Fruit fly (Drosophila melanogaster) whole organism, larva: ENCODE results near the gene phu.

ENCODE experiments used
- noc ChIP-seq: fragments of 200-800 bp; sonication (Bioruptor generic); optimal IDR thresholded peaks from 3 replicates; lab custom pipeline; 2019; ENCODE audit warnings: missing biosample characterization, mild to moderate bottlenecking, missing genetic modification characterization, moderate library complexity

Gene phu

DNA sequence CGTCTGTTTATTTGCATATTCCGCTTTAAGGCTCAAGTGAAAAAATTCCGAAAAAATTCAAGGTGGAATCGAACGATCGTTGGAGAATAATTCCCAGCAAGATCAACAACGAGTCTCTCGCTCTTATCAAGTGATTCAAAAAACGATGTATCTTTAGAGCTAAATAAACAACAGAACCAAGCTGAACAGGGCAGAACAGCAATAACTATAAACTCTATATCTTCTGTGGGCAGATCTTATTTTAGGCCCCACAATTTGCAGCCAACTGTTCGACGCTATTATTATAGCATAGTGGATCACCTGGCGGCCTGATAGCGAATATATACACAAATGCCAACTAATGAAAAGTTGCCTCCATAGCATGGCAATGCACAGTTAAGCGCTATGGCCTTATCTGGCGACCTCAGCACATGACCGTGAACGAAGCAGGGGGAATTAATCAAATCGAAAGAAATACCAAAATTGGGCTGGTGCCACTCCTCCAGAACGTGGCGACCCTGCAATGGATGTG is 34.8 kb downstream of the phu start:
- TF ChIP-seq noc (tag; lab: Kevin White, UChicago) = no peak

DNA sequence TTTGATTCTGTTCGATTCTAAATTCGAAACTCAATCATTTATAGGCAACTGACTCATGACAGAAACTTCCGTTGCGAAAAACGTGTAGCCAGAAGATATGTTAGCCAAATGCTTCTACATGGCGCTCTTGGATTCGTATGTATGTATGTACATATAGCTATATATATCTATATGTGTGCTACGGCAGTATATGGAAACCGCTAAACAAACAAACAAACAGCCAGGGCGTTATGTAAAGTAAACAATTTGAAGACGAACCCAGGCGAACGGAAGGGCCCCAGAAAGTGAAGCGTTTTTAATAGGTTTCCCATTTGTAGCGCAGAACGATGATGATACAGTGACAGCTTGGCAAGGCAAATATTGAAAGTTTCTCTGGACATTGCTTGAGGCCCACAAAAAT is 35.3 kb downstream of the phu start:
- no peak for TF ChIP-seq noc (tag; lab: Kevin White, UChicago)

DNA sequence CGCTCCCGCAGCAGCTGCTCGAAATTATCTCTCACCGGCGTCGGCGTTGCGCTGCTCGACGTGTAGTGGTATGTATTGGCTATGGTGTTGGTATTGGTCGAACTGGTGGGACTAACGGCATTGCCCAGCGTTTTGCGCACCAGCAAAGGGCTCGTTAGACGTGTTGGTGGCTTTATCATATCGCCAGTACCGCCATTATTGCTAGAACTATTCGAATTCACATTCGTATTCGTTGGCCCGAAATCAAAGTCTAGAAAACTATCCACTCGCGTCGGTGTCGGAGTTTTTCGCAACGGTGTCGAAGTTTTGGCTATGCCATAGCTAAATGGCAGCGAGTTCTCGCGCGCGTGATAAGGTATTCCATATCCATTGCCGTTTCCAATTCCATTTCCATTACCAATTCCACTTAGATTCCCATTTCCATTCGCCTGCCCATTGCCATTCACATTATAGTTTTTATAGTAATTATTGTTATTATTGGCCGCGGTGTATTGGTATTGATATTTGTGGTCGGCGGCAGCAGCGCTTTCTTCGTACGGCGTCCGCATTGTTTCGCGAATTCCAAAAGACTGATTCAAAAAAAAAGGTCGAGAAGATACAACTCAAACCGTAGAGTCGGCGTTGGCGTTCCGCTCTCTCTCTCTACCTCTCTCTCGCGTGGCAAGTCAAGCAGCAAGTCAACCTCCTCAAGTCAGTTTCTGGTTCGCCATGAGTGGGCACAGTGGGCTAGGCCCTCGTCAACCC is 38.0 kb downstream of the phu start, which contains the start of gene by:
Gene by (minus strand): TSS at position 575 of the 744 bp plus-strand sequence.
- TF ChIP-seq noc (tag; lab: Kevin White, UChicago) = no peak

DNA sequence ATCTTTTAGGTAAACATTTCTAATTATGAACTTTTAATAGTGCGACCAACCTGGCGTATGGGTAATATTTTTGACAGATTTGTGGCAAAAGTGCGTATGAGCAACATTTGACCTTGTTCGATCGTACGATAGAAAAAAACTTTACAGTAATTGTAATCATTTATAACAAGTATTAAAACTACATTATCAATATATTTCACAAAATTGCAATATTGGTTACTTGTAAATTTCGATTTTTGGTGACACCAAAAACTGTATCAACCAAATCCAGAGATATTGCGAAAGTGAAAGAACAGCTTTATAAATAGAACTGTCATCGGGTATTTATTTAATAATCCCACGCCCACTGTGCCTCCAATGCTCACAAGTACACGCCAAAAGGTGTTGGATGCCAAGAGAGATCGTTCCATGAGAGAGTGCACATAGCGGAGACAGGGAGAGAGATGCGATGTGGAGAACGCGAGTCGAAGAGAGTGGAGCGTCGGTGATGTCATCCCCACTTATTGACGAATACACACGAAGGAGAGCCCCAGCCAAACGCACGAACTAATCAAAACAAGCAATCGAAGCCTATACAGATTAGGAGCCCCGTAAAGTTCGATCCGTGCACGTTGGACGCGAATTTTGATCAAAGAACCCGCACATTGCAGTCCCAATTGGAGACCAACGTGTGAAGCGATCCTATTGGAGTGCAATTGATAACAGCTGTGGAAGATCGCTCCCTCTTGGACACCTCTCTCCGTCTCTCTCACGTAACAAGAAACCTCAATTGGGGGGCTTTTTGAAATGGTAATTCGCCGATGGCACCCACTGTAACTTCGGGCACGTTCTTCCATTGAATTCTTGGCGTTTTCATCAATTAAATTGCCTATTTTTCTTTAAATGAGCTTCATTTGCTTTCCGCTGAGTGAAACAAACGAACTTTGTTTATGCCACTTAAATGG is 38.9 kb downstream of the phu start:
- peak; percentile 98 for TF ChIP-seq noc (tag; lab: Kevin White, UChicago)

DNA sequence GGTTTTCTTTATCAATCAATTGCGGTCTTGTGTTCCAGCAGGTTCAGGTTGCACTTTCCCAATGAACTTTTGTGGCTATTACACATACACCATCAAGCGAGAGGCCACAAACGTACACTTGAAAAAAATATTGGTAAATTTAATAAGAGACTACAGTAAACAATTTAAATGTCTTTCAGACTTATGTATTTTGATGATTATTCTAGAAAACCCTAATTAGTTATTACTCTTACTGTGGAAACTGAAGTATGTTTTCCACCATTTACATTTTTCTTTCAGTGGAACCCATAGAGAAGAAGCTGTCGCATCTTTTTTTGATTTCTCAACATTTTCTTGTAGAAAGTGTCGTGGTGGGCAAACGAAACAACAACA is 39.5 kb downstream of the phu start:
- TF ChIP-seq noc (tag; lab: Kevin White, UChicago) = peak; percentile 79

DNA sequence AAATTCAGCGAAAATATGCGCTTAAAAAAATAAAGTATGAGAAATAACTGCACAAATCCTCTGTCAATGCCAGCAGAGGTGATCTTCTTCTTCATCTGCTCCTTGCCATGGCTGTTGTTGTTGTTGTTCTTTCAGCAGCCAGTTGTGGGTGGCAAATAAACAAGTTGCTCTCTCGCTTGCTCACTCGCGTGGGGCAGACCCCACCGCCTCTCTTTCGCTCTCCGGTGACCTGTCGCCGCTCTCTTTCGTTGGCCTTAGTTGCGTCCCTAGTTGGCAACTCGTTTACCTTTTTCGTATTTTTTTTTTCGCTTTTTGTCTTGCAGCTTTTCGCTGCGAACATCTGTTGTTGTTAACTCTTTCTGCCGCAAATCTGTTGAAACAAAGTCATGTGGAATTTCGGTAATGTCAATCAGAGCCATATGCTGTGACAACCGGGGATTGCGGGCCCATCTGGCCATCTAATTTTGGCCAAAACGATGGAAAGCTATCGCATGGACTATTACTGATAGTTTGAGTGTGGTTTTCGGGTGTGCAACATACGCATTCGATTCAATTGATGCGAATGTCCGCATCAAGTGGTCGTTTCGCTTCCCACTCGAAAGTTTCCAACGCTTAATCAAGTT is 40.1 kb downstream of the phu start:
- TF ChIP-seq noc (tag; lab: Kevin White, UChicago) = no peak

DNA sequence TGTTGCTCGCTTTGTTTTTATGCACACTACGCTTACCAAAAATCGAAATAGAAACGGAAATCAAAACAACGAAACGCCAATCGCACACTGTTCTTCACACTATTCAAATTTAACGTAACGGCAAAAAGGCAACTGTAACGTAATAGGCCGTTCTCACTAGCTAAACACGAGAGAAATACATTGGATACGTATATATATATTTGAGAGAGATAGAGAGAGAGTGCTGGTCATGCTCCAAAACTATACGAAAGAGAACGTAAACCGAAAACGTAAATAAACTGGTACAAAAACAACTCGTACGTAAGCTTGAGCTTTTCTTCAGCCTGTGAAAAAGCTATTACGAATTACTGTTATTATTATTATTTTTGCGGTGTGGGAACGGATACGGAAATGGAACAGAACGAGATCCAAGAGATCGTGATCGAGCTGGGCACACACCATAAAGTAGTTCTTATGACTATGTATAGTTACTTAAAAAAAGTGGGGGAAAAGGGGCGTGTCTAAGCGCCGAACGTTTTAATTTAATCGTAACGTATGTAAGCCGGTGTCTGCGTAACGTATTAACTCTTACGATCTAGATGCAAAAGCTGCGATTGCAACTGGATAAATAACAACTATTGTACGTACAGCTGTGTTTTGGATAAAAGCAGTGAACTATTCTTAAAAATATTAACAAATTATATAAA is 49.0 kb downstream of the phu start:
- TF ChIP-seq noc (tag; lab: Kevin White, UChicago) = no peak
